Fruit fly (Drosophila melanogaster): ENCODE data around the gene ds.

The ds gene

dm6 chr2L:608143-608542 lies 106.6 kb downstream of the ds start (continued):
- TF ChIP-seq OdsH (GFP tag; optimal IDR thresholded peaks at IDR 0.05) = peak; percentile 52
- TF ChIP-seq esn (GFP tag; optimal IDR thresholded peaks at IDR 0.05) = no peak
- no peak for TF ChIP-seq Sox15 (GFP tag; optimal IDR thresholded peaks at IDR 0.05)
- peak; percentile 38 for TF ChIP-seq CG6276 (GFP tag; optimal IDR thresholded peaks at IDR 0.05)
- peak; percentile 4 for TF ChIP-seq Met (GFP tag; optimal IDR thresholded peaks at IDR 0.05)
- no peak for TF ChIP-seq fkh (GFP tag; optimal IDR thresholded peaks at IDR 0.05)
- TF ChIP-seq lz (GFP tag; optimal IDR thresholded peaks at IDR 0.05) = no peak
- TF ChIP-seq Hr39 (GFP tag; optimal IDR thresholded peaks at IDR 0.05) = no peak
- peak; percentile 45; the same call in 2 of the 3 replicates for TF ChIP-seq eg (GFP tag; IDR thresholded peaks at IDR 0.05)
- TF ChIP-seq CG8119 (GFP tag; IDR thresholded peaks at IDR 0.05) = peak; percentile 82
- TF ChIP-seq CG10669 (GFP tag; optimal IDR thresholded peaks at IDR 0.05) = peak; percentile 74
- TF ChIP-seq CG6854 (GFP tag; optimal IDR thresholded peaks at IDR 0.05) = no peak
- TF ChIP-seq Sox14 (GFP tag; optimal IDR thresholded peaks at IDR 0.05) = peak; percentile 70
- peak; percentile 73 for TF ChIP-seq Ets96B (tag; optimal IDR thresholded peaks at IDR 0.05)

dm6 chr2L:606952-607351 lies 107.8 kb downstream of the ds start:
- 0 out of 3 replicates have a peak, but pooled peaks have one; percentile 32 for TF ChIP-seq eg (GFP tag; IDR thresholded peaks at IDR 0.05)
- TF ChIP-seq Eip93F (GFP tag; optimal IDR thresholded peaks at IDR 0.05) = no peak
- TF ChIP-seq Ets21C (GFP tag; optimal IDR thresholded peaks at IDR 0.05) = no peak
- TF ChIP-seq CG16779 (tag; optimal IDR thresholded peaks at IDR 0.05) = no peak
- TF ChIP-seq Sox14 (GFP tag; optimal IDR thresholded peaks at IDR 0.05) = peak; percentile 31
- peak in 1 of 2 experiments; percentile 12 for TF ChIP-seq salr (GFP tag; optimal IDR thresholded peaks at IDR 0.05)
- peak; percentile 8 for TF ChIP-seq lz (GFP tag; optimal IDR thresholded peaks at IDR 0.05)
- TF ChIP-seq Lpt (GFP tag; optimal IDR thresholded peaks at IDR 0.05) = no peak
- TF ChIP-seq pdm3 (GFP tag; optimal IDR thresholded peaks at IDR 0.05) = peak; percentile 34
- TF ChIP-seq net (GFP tag; optimal IDR thresholded peaks at IDR 0.05) = peak; percentile 4
- peak; percentile 17 for TF ChIP-seq Hr39 (GFP tag; optimal IDR thresholded peaks at IDR 0.05)
- TF ChIP-seq CG1621 (tag; optimal IDR thresholded peaks at IDR 0.05) = peak; percentile 19
- TF ChIP-seq dac (GFP tag; optimal IDR thresholded peaks at IDR 0.05) = no peak
- TF ChIP-seq CG10669 (GFP tag; optimal IDR thresholded peaks at IDR 0.05) = peak; percentile 13
- TF ChIP-seq CG3032 (tag; optimal IDR thresholded peaks at IDR 0.05) = peak; percentile 27
- TF ChIP-seq CG11902 (GFP tag; optimal IDR thresholded peaks at IDR 0.05) = no peak
- TF ChIP-seq CG8632 (GFP tag; optimal IDR thresholded peaks at IDR 0.05) = no peak
- TF ChIP-seq Sox102F (GFP tag; optimal IDR thresholded peaks at IDR 0.05) = peak; percentile 10
- TF ChIP-seq dsx (GFP tag; optimal IDR thresholded peaks at IDR 0.05; ENCODE audit: poor library complexity, severe bottlenecking) = peak; percentile 54
- TF ChIP-seq fd59A (GFP tag; optimal IDR thresholded peaks at IDR 0.05) = no peak
- peak; percentile 72 for TF ChIP-seq CG6163 (GFP tag; IDR thresholded peaks at IDR 0.05)
- TF ChIP-seq vri (GFP tag; optimal IDR thresholded peaks at IDR 0.05) = peak; percentile 4
- peak; percentile 36 for TF ChIP-seq esn (GFP tag; optimal IDR thresholded peaks at IDR 0.05)
- no peak for TF ChIP-seq Hr38 (GFP tag; optimal IDR thresholded peaks at IDR 0.05)
- peak; percentile 19 for TF ChIP-seq OdsH (GFP tag; optimal IDR thresholded peaks at IDR 0.05)
- TF ChIP-seq spab (GFP tag; optimal IDR thresholded peaks at IDR 0.05) = peak; percentile 26
- no peak for TF ChIP-seq Hr4 (GFP tag; optimal IDR thresholded peaks at IDR 0.05)
- TF ChIP-seq fkh (GFP tag; optimal IDR thresholded peaks at IDR 0.05) = no peak
- TF ChIP-seq CG34406 (GFP tag; optimal IDR thresholded peaks at IDR 0.05) = peak; percentile 13
- TF ChIP-seq Smox (GFP tag; optimal IDR thresholded peaks at IDR 0.05) = peak; percentile 41
- peak; percentile 39 for TF ChIP-seq CG32006 (GFP tag; optimal IDR thresholded peaks at IDR 0.05)
- no peak for TF ChIP-seq CG11294 (GFP tag; IDR thresholded peaks at IDR 0.05)
- TF ChIP-seq fd85E (GFP tag; optimal IDR thresholded peaks at IDR 0.05) = no peak
- peak; percentile 89 for TF ChIP-seq Eip78C (GFP tag)
- TF ChIP-seq CG7368 (GFP tag; optimal IDR thresholded peaks at IDR 0.05) = no peak
- no peak for TF ChIP-seq CG9139 (GFP tag; optimal IDR thresholded peaks at IDR 0.05)
- no peak for TF ChIP-seq Sox15 (GFP tag; optimal IDR thresholded peaks at IDR 0.05)
- TF ChIP-seq ss (GFP tag; optimal IDR thresholded peaks at IDR 0.05) = peak in 1 of 2 experiments; percentile 22
- peak; percentile 13 for TF ChIP-seq CG31627 (GFP tag; optimal IDR thresholded peaks at IDR 0.05)
- no peak for TF ChIP-seq CG4318 (GFP tag; optimal IDR thresholded peaks at IDR 0.05)
- TF ChIP-seq Met (GFP tag; optimal IDR thresholded peaks at IDR 0.05) = peak; percentile 15
- TF ChIP-seq cyc (GFP tag; optimal IDR thresholded peaks at IDR 0.05) = peak; percentile 6
- TF ChIP-seq CG8119 (GFP tag; IDR thresholded peaks at IDR 0.05) = no peak
- no peak for TF ChIP-seq CG6854 (GFP tag; optimal IDR thresholded peaks at IDR 0.05)
- no peak for TF ChIP-seq CG8319 (GFP tag; optimal IDR thresholded peaks at IDR 0.05)
- peak; percentile 23 for TF ChIP-seq CG6792 (GFP tag; optimal IDR thresholded peaks at IDR 0.05)
